Worm (Caenorhabditis elegans): ENCODE measurements around the gene asb-2.

The asb-2 gene

DNA sequence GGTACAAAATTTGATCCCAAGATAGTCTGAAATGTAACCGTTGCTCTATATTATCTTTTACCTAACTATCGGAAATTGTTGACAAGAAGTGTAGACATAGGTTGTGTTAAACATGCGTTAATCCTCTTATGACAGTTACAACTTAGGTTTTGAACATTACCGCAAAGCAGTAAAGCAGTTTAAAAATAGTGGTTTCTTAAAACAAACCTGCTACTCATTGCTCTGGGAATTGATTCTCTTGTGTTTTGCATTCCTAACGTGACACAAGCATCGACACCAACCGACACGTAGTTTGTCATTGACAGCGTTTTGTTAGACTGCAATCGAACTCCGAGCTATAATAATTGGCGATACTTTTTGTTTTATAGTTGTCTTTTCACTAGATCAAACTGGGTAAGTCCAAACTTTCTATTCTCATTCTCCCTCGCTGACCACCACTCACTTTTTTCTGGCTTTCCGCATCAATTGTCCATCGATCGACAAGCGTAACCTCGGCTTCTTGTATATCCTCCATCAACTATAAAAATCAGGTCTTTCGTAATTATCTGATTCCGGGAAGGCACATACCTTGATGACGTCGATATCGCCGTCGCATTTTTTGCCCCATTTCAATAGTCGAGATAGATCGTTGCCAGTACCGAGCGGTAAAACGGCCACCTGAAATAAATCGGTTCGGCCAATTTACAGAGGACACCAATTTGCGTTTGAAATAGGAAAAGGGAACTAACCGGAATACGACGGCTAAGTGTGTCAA is 26.4 kb downstream of the asb-2 start:
- TF ChIP-seq ztf-29 (GFP tag; IDR thresholded peaks at IDR 0.05) (no peak), flt-1 (GFP tag; IDR thresholded peaks at IDR 0.05) (no peak), tab-1 (GFP tag; IDR thresholded peaks at IDR 0.05) (no peak)

ce11 chrX:4498078-4498477 is 28.5 kb downstream of the asb-2 start:
- no peak for TF ChIP-seq klf-2 (GFP tag; conservative IDR thresholded peaks at IDR 0.05)
- no peak for TF ChIP-seq cog-1 (tag; optimal IDR thresholded peaks at IDR 0.05)
- no peak for TF ChIP-seq med-1 (GFP tag; optimal IDR thresholded peaks at IDR 0.05; ENCODE audit: insufficient read depth)
- TF ChIP-seq flt-1 (GFP tag; IDR thresholded peaks at IDR 0.05): no peak
- no peak for TF ChIP-seq ztf-23 (GFP tag; IDR thresholded peaks at IDR 0.05)
- no peak for TF ChIP-seq ztf-29 (GFP tag; IDR thresholded peaks at IDR 0.05)
- TF ChIP-seq ref-1 (GFP tag; conservative IDR thresholded peaks at IDR 0.05): no peak
- TF ChIP-seq T22C8.4 (GFP tag; IDR thresholded peaks at IDR 0.05): no peak
- no peak for TF ChIP-seq tab-1 (GFP tag; IDR thresholded peaks at IDR 0.05)

ce11 chrX:4498478-4498877 is 28.9 kb downstream of the asb-2 start:
- no peak for TF ChIP-seq klf-2 (GFP tag; conservative IDR thresholded peaks at IDR 0.05)
- TF ChIP-seq ztf-29 (GFP tag; IDR thresholded peaks at IDR 0.05): no peak
- TF ChIP-seq flt-1 (GFP tag; IDR thresholded peaks at IDR 0.05): no peak
- no peak for TF ChIP-seq med-1 (GFP tag; optimal IDR thresholded peaks at IDR 0.05; ENCODE audit: insufficient read depth)
- TF ChIP-seq T22C8.4 (GFP tag; IDR thresholded peaks at IDR 0.05): no peak
- TF ChIP-seq cog-1 (tag; optimal IDR thresholded peaks at IDR 0.05): no peak
- no peak for TF ChIP-seq ztf-23 (GFP tag; IDR thresholded peaks at IDR 0.05)
- no peak for TF ChIP-seq ref-1 (GFP tag; conservative IDR thresholded peaks at IDR 0.05)
- TF ChIP-seq tab-1 (GFP tag; IDR thresholded peaks at IDR 0.05): no peak

DNA sequence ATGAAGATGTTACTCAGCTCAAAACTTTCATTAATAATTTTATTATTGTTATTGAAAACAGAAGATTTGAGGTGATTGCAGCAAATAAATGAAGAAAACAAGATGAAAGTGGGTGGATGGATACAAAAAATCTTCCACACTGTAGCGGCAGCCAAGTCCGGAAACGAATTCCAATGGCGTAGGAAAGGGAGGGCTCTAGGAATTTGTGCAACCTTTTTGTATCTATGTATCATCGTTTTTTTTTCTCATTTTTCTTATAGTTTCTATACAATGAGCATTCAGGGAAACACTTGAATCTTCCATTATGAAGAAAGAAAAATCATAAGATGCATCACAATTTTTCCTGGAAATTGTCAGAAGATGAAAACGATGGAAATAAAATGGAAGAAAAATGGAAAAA is 30.9 kb downstream of the asb-2 start:
- no peak for TF ChIP-seq flt-1 (GFP tag; IDR thresholded peaks at IDR 0.05)
- TF ChIP-seq klf-2 (GFP tag; conservative IDR thresholded peaks at IDR 0.05): no peak
- TF ChIP-seq tab-1 (GFP tag; IDR thresholded peaks at IDR 0.05): no peak
- TF ChIP-seq ref-1 (GFP tag; conservative IDR thresholded peaks at IDR 0.05): no peak
- no peak for TF ChIP-seq med-1 (GFP tag; optimal IDR thresholded peaks at IDR 0.05; ENCODE audit: insufficient read depth)
- TF ChIP-seq cog-1 (tag; optimal IDR thresholded peaks at IDR 0.05): no peak
- TF ChIP-seq T22C8.4 (GFP tag; IDR thresholded peaks at IDR 0.05): no peak
- TF ChIP-seq ztf-29 (GFP tag; IDR thresholded peaks at IDR 0.05): no peak
- TF ChIP-seq ztf-23 (GFP tag; IDR thresholded peaks at IDR 0.05): no peak

DNA sequence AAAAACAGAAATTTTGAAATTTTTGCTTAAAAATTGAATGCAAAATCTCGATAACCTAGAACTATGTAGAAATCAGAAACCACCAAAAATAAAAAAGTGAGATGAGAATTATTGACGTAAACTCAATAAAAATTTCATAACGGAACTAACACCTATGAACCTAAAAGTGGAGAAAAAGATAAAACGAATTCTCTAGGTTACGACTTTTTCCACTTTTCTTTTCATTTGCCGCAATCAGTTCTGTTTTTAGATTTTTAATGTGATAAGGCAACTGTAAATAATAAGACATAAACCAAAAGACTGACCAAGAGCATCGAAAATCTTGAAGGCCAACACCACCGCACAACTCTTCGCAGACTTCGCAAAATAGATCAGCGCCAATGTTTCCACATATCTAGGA is 32.5 kb downstream of the asb-2 start:
- TF ChIP-seq ref-1 (GFP tag; conservative IDR thresholded peaks at IDR 0.05): no peak
- no peak for TF ChIP-seq med-1 (GFP tag; optimal IDR thresholded peaks at IDR 0.05; ENCODE audit: insufficient read depth)
- TF ChIP-seq klf-2 (GFP tag; conservative IDR thresholded peaks at IDR 0.05): no peak
- no peak for TF ChIP-seq flt-1 (GFP tag; IDR thresholded peaks at IDR 0.05)
- no peak for TF ChIP-seq cog-1 (tag; optimal IDR thresholded peaks at IDR 0.05)
- TF ChIP-seq tab-1 (GFP tag; IDR thresholded peaks at IDR 0.05): no peak
- TF ChIP-seq T22C8.4 (GFP tag; IDR thresholded peaks at IDR 0.05): no peak
- no peak for TF ChIP-seq ztf-23 (GFP tag; IDR thresholded peaks at IDR 0.05)
- no peak for TF ChIP-seq ztf-29 (GFP tag; IDR thresholded peaks at IDR 0.05)

- TF ChIP-seq ref-1 (GFP tag; conservative IDR thresholded peaks at IDR 0.05) (no peak), med-1 (GFP tag; optimal IDR thresholded peaks at IDR 0.05; ENCODE audit: insufficient read depth) (no peak), flt-1 (GFP tag; IDR thresholded peaks at IDR 0.05) (no peak), klf-2 (GFP tag; conservative IDR thresholded peaks at IDR 0.05) (no peak), ztf-23 (GFP tag; IDR thresholded peaks at IDR 0.05) (no peak)
Observed at ce11 chrX:4503259-4503658, 33.7 kb downstream of the asb-2 start.

- TF ChIP-seq tab-1 (GFP tag; IDR thresholded peaks at IDR 0.05) (no peak), ztf-29 (GFP tag; IDR thresholded peaks at IDR 0.05) (no peak), cog-1 (tag; optimal IDR thresholded peaks at IDR 0.05) (no peak), flt-1 (GFP tag; IDR thresholded peaks at IDR 0.05) (0 out of 2 replicates have a peak, but pooled peaks have one; percentile 49), T22C8.4 (GFP tag; IDR thresholded peaks at IDR 0.05) (no peak), med-1 (GFP tag; optimal IDR thresholded peaks at IDR 0.05; ENCODE audit: insufficient read depth) (no peak), klf-2 (GFP tag; conservative IDR thresholded peaks at IDR 0.05) (no peak), ref-1 (GFP tag; conservative IDR thresholded peaks at IDR 0.05) (no peak), ztf-23 (GFP tag; IDR thresholded peaks at IDR 0.05) (no peak)
Observed at ce11 chrX:4504108-4504668, 34.6 kb downstream of the asb-2 start, which contains the start of gene dgk-2. dgk-2 (minus strand) TSS chrX:4504388.

- TF ChIP-seq klf-2 (GFP tag; conservative IDR thresholded peaks at IDR 0.05) (no peak), ref-1 (GFP tag; conservative IDR thresholded peaks at IDR 0.05) (no peak), flt-1 (GFP tag; IDR thresholded peaks at IDR 0.05) (no peak), med-1 (GFP tag; optimal IDR thresholded peaks at IDR 0.05; ENCODE audit: insufficient read depth) (no peak), T22C8.4 (GFP tag; IDR thresholded peaks at IDR 0.05) (no peak), cog-1 (tag; optimal IDR thresholded peaks at IDR 0.05) (no peak), ztf-29 (GFP tag; IDR thresholded peaks at IDR 0.05) (no peak), tab-1 (GFP tag; IDR thresholded peaks at IDR 0.05) (no peak), ztf-23 (GFP tag; IDR thresholded peaks at IDR 0.05) (no peak)
Observed at ce11 chrX:4507122-4507681, 37.6 kb downstream of the asb-2 start.

- no peak for TF ChIP-seq cog-1 (tag; optimal IDR thresholded peaks at IDR 0.05)
- no peak for TF ChIP-seq klf-2 (GFP tag; conservative IDR thresholded peaks at IDR 0.05)
Observed at ce11 chrX:4508209-4508608, 38.6 kb downstream of the asb-2 start, which contains the start of gene rhi-1. rhi-1 (plus strand) TSS chrX:4508509.

Data from whole organism, midembryonic.